Fruit fly (Drosophila melanogaster): Measurements from ENCODE around the gene CG9630.

DNA sequence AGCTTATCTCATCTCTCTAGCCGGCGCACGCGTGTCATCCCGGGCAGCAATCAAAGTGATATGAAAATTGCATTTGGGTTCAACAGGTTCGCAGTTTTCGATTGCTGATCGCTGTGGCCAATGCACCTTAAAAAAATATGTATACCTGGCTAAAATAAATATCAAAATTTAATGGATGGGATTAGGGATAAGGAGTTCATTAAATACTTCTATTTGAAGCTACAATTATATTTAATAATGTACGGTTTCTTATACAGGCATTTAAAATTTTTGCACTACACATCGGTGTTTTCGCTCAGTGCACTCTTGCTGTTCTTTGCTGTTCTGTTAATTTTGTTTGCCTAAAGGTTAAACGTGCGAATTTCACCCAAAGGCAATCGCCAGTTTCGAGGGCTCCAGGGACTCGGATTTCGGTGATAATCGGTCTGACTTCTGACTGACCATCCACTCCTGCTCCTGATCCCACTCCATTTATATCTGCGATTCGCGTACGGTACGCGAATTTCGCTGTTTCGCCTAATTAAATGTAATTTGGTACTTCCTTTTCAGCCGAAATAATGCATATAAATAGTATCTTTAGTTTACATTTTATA is 3.0 kb upstream of the CG9630 start:
- TF ChIP-seq Abd-B (GFP tag; optimal IDR thresholded peaks at IDR 0.05) = no peak
- TF ChIP-seq jim (GFP tag; optimal IDR thresholded peaks at IDR 0.05) = no peak

Measured in whole organism, wandering third instar larva.